Worm (Caenorhabditis elegans): ENCODE data around the gene col-101.

DNA sequence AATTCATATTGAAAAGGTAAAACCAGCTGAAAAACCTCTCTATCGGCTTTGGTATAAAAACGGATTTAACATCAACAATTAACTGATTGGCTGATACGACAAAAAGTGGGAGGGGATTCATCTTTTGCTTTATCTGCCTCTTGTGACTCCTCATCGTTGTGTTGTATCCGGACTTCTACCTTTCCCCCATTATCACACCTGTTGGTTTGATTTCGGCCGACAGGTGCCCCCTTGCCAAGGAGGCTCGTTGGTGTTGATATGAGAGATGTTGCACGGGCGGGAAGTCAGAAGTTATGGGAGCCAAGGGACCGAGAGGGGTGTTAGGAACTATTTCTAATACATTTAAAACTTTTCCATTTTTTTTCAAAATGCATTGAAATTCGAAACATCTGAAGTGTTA lies 12.3 kb downstream of the col-101 start:
- no peak for TF ChIP-seq aly-2 (tag; optimal IDR thresholded peaks at IDR 0.05)
- no peak for TF ChIP-seq mep-1 (tag; optimal IDR thresholded peaks at IDR 0.05)
- no peak for TF ChIP-seq lsy-2 (tag; optimal IDR thresholded peaks at IDR 0.05)
- no peak for TF ChIP-seq efl-1 (optimal IDR thresholded peaks at IDR 0.05)
- TF ChIP-seq efl-1 (GFP tag; optimal IDR thresholded peaks at IDR 0.05 in 1 of 2), result no peak

Measured in whole organism, L1 larva.